Fruit fly (Drosophila melanogaster) Kc167 (cell line): ENCODE measurements around the gene pix.

Source experiments
- Myc ChIP-seq: fragments of >200 bp; optimal IDR thresholded peaks from 2 replicates; lab custom pipeline; 2017; ENCODE audit warnings: missing external identifiers
- Sin3A ChIP-seq: fragments of >200 bp; optimal IDR thresholded peaks from 2 replicates; lab custom pipeline; 2018; ENCODE audit warnings: missing external identifiers
- h ChIP-seq: fragments of >200 bp; optimal IDR thresholded peaks from 3 replicates; lab custom pipeline; 2018; ENCODE audit warnings: missing external identifiers
- insv ChIP-seq: fragments of >200 bp; optimal IDR thresholded peaks from 3 replicates; lab custom pipeline; 2018; ENCODE audit warnings: missing external identifiers
- psq ChIP-seq: fragments of >200 bp; optimal IDR thresholded peaks from 2 replicates; lab custom pipeline; 2017; ENCODE audit warnings: missing external identifiers
- ttk ChIP-seq: sonication (Bioruptor generic); optimal IDR thresholded peaks from 2 replicates; lab custom pipeline; 2017; ENCODE audit warnings: missing external identifiers

The pix gene

dm6 chr3L:8968437-8968836 is 6.1 kb downstream of the pix start, which contains the start of gene CG5026:
Gene CG5026 (plus strand): TSS chr3L:8968528.
- TF ChIP-seq insv (lab: Kevin White, UChicago) (no peak), ttk (lab: Kevin White, UChicago) (no peak)

DNA sequence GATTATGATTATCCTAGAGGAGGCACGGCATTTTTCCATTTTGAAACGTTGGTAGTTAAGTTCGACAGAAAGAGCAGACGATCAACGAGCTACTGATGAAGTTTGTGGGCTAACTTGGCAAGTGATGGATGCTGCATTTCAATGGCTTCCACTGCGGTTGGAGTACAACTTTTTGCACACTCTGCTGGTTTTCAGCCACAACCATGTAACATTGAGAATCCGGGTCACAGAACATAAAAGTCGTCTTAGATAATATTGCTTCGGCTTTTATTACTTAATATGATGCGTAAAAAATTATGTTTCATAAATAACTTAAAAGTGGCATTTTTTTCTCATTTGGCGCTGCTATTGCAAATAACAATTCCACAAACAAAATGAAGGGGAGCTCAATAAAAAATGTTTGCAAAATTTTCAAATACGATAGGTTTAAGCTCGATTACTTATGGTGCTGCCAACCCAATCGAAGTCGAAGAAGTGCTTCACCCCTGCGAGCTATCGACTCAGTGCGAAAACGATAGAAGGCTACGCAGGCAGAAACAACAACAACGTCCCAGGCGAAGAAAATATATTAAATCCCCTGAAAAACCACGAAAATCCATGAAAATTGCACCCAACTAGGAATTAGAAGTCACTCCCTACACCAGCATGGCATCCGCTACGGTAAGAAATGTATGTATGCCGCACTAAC is 8.1 kb downstream of the pix start, which contains the start of the genes CG5653 and CG5021:
Gene CG5653 (minus strand): TSS at position 51 of the 688 bp plus-strand sequence.
Gene CG5021 (plus strand): TSS at position 506 of the 688 bp plus-strand sequence.
- TF ChIP-seq Sin3A (lab: Kevin White, UChicago) (no peak), h (no peak), ttk (lab: Kevin White, UChicago) (no peak), psq (lab: Kevin White, UChicago) (no peak), Myc (no peak), insv (lab: Kevin White, UChicago) (no peak)

dm6 chr3L:8964458-8964857 is 10.1 kb downstream of the pix start, which contains the start of gene ValRS-m:
Gene ValRS-m (minus strand): TSS chr3L:8964769.
- no peak for TF ChIP-seq ttk (lab: Kevin White, UChicago)
- no peak for TF ChIP-seq Myc
- TF ChIP-seq h, result no peak
- no peak for TF ChIP-seq Sin3A (lab: Kevin White, UChicago)
- TF ChIP-seq insv (lab: Kevin White, UChicago), result no peak

- TF ChIP-seq Sin3A (lab: Kevin White, UChicago), result no peak
- TF ChIP-seq ttk (lab: Kevin White, UChicago), result no peak
- TF ChIP-seq psq (lab: Kevin White, UChicago), result no peak
- no peak for TF ChIP-seq h
- no peak for TF ChIP-seq Myc
- no peak for TF ChIP-seq insv (lab: Kevin White, UChicago)
These were observed 16.0 kb downstream of the pix start, which contains the start of gene CG13313 for dm6 chr3L:8958557-8958956. Gene CG13313 (plus strand): TSS chr3L:8958857.

- TF ChIP-seq psq (lab: Kevin White, UChicago) (no peak), h (no peak), insv (lab: Kevin White, UChicago) (no peak), ttk (lab: Kevin White, UChicago) (no peak), Sin3A (lab: Kevin White, UChicago) (no peak), Myc (no peak)
These were observed 17.9 kb downstream of the pix start, which contains the start of gene mRpL12 for dm6 chr3L:8956669-8957068. Gene mRpL12 (plus strand): TSS chr3L:8956791.

DNA sequence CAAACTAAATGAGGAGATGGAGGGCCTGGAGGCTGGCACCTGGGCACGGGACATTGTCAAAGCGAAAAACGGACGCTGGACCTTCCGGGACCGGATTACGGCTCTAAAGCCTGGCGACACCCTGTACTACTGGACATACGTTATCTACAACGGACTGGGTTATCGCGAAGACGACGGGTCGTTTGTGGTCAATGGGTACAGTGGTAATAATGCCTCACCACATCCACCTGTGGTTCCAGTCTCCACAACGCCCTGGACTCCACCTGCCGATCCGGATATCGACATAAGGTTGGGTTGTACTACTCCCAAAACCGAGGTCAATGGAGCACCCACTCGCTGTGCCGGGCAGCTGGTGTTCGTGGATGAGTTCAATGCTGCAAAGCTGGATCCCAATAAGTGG is 19.4 kb downstream of the pix start:
- TF ChIP-seq insv (lab: Kevin White, UChicago), result no peak
- TF ChIP-seq ttk (lab: Kevin White, UChicago), result no peak
- TF ChIP-seq h, result no peak
- TF ChIP-seq Myc, result no peak
- TF ChIP-seq Sin3A (lab: Kevin White, UChicago), result no peak
- TF ChIP-seq psq (lab: Kevin White, UChicago), result no peak

DNA sequence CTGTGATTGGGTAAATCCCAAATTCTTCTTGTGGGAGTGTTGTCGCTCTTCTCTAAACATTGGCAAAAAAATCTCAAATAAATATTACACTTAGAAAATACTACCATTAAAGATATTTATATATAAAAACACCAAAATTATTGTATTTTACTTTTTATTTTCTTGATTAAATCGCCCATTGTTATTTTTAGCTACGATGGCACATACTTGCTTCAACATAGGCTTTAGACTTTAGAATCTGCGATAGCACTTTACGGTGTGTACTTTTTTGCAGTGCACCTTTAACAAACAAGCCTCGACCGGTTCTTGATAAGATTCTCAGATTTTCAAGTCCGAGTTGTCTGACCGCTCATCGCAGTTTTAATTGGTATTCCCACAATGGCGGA is 19.9 kb downstream of the pix start, which contains the start of gene GNBP3:
Gene GNBP3 (plus strand): TSS at position 374 of the 386 bp plus-strand sequence.
- TF ChIP-seq h (no peak), insv (lab: Kevin White, UChicago) (no peak), psq (lab: Kevin White, UChicago) (no peak), ttk (lab: Kevin White, UChicago) (no peak), Sin3A (lab: Kevin White, UChicago) (no peak), Myc (no peak)

DNA sequence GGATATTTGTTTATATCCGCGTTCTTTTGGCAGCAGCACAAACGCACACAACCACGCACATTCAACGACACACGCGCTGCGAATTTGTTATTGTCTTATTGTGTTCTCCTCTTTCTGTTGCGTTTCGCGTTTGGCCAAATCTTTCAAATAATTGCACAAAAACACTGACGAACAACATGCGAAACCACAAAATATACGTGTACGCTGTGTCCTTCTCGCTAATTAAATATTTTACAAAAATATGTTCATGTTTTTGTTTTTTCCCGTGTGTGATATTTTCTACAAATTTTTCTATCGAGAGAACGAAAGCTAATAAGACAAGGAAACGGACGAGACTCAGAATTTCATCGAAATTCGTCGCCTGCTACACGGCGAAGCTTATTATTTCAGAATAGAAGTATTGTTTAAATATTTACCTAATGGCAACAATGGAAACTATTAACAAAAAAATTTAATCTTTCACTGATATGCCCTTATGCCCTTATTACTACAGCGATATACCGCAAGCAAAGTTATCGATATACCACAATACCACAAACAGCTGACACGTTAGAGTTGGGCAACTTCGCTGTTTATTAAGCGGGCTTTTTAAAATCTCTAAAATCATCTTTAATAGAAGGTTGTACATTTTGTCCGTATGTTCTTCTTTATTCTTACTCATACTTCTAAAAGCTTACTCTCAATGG is 20.5 kb downstream of the pix start, which contains the start of the genes CG43783 and orb2:
Gene CG43783 (minus strand): TSS at position 311 of the 686 bp plus-strand sequence.
Gene orb2 (minus strand): TSS at position 502 of the 686 bp plus-strand sequence.
- no peak for TF ChIP-seq insv (lab: Kevin White, UChicago)

DNA sequence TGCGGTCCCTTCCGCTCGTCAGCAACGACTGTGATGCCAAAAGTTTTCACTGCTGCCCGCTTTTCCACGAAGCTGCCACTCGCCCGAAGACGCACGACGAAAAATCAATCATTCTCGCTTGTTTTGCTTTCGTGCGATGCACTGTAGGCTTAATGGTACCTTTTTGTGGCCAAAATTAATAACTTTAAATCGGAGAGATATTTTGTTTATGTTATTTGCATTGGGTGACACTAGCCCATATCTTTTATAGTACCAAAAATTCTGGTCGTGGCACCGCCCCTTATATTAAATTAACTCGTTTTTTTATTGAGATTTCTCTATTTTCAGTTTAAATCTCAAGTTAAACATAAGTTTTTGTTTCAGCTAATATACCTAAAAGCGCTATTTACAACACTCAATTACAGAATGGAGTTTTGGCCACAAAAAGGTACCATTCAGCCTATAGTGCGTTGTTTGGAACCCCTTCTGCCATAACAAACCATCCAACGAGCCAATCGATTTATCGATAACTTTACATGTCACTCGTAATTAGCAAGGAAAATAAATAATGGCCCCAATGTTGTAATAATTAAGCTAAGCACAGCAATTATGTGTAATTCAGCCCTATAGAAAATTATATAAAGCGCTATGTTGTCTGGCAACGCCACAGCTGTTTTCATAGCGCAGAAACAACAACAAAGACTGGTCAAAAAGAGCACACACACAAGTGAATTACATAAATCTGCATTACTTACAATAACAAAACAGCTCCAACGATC is 21.2 kb downstream of the pix start:
- no peak for TF ChIP-seq ttk (lab: Kevin White, UChicago)

- TF ChIP-seq Sin3A (lab: Kevin White, UChicago), result no peak
- TF ChIP-seq psq (lab: Kevin White, UChicago), result no peak
- no peak for TF ChIP-seq h
- no peak for TF ChIP-seq insv (lab: Kevin White, UChicago)
- no peak for TF ChIP-seq ttk (lab: Kevin White, UChicago)
- TF ChIP-seq Myc, result no peak
These were observed 21.9 kb downstream of the pix start for dm6 chr3L:8952549-8953198.

- TF ChIP-seq psq (lab: Kevin White, UChicago) (no peak), insv (lab: Kevin White, UChicago) (no peak), Myc (no peak), h (no peak), Sin3A (lab: Kevin White, UChicago) (no peak), ttk (lab: Kevin White, UChicago) (no peak)
These were observed 23.1 kb downstream of the pix start for dm6 chr3L:8951507-8951906.
